Worm (Caenorhabditis elegans) whole organism, L4 larva: ENCODE results near the gene ZK470.6.

Experiments used
- D1046.2 ChIP-seq: fragments of 200-800 bp; sonication (Bioruptor generic); IDR thresholded peaks from 2 replicates; pipeline ENCODE4 v1.3.6; 2022; ENCODE audit warnings: missing genetic modification characterization, missing compliant biosample characterization
- F26F4.8 ChIP-seq: fragments of 200-800 bp; sonication (Bioruptor generic); conservative IDR thresholded peaks from 2 replicates; pipeline ENCODE4 v1.3.6; 2022; ENCODE audit warnings: missing genetic modification characterization, missing compliant biosample characterization
- F37D6.2 ChIP-seq: sonication (generic microtip); optimal IDR thresholded peaks from 2 replicates; lab custom pipeline; 2016; ENCODE audit warnings: mild to moderate bottlenecking, missing genetic modification characterization, missing compliant biosample characterization
- F44E2.7 ChIP-seq: fragments of 200-800 bp; sonication (Bioruptor generic); IDR thresholded peaks from 2 replicates; pipeline ENCODE4 v2.1.2; 2022; ENCODE audit warnings: missing genetic modification characterization, missing compliant biosample characterization
- F49E8.2 ChIP-seq: sonication (generic microtip); optimal IDR thresholded peaks from 2 replicates; lab custom pipeline; 2016; ENCODE audit warnings: missing compliant biosample characterization, mild to moderate bottlenecking, missing genetic modification characterization, borderline replicate concordance
- R02D3.7 ChIP-seq: fragments of 150-350 bp; sonication (generic microtip); optimal IDR thresholded peaks from 3 replicates; lab custom pipeline; 2014; ENCODE audit warnings: missing biosample characterization, missing genetic modification characterization
- Y105C5A.15 ChIP-seq: fragments of 200-800 bp; sonication (Bioruptor generic); IDR thresholded peaks from 2 replicates; pipeline ENCODE4 v1.3.6; 2022; ENCODE audit warnings: missing genetic modification characterization, missing compliant biosample characterization
- Y48G9A.11 ChIP-seq: fragments of 200-800 bp; sonication (Bioruptor generic); IDR thresholded peaks from 2 replicates; pipeline ENCODE4 v1.3.6; 2022; ENCODE audit warnings: missing genetic modification reagents, missing genetic modification characterization, missing compliant biosample characterization
- Y5F2A.4 ChIP-seq: fragments of 200-800 bp; sonication (Bioruptor generic); optimal IDR thresholded peaks from 2 replicates; lab custom pipeline; 2018; ENCODE audit warnings: mild to moderate bottlenecking, missing genetic modification characterization, missing compliant biosample characterization
- Y75B8A.6 ChIP-seq: fragments of 200-800 bp; sonication (Bioruptor generic); IDR thresholded peaks from 2 replicates; pipeline ENCODE4 v1.3.6; 2022; ENCODE audit warnings: missing genetic modification reagents, missing genetic modification characterization, missing compliant biosample characterization
- ZK337.2 ChIP-seq: fragments of 200-800 bp; sonication (Bioruptor generic); IDR thresholded peaks from 2 replicates; pipeline ENCODE4 v1.3.6; 2022; ENCODE audit warnings: missing genetic modification reagents, missing genetic modification characterization, missing compliant biosample characterization
- attf-4 ChIP-seq: sonication (generic microtip); optimal IDR thresholded peaks from 3 replicates; lab custom pipeline; 2017; ENCODE audit warnings: missing biosample characterization, missing genetic modification characterization
- ceh-20 ChIP-seq: fragments of 200-800 bp; sonication (Bioruptor generic); IDR thresholded peaks from 2 replicates; pipeline ENCODE4 v1.3.6; 2022; ENCODE audit warnings: missing genetic modification reagents, missing genetic modification characterization, missing compliant biosample characterization
- ceh-28 ChIP-seq: fragments of 150-350 bp; optimal IDR thresholded peaks from 2 replicates; lab custom pipeline; 2014; ENCODE audit warnings: missing biosample characterization, missing genetic modification reagents, missing genetic modification characterization
- ceh-32 ChIP-seq: sonication (generic microtip); optimal IDR thresholded peaks from 2 replicates; lab custom pipeline; 2016; ENCODE audit warnings: mild to moderate bottlenecking, missing genetic modification characterization, missing compliant biosample characterization; ENCODE audit not compliant: poor library complexity
- ceh-62 ChIP-seq: sonication (generic microtip); optimal IDR thresholded peaks from 2 replicates; lab custom pipeline; 2017; ENCODE audit warnings: missing biosample characterization, missing genetic modification characterization
- ces-1 ChIP-seq: fragments of 150-350 bp; sonication (generic microtip); optimal IDR thresholded peaks from 4 replicates; lab custom pipeline; 2014; ENCODE audit warnings: missing biosample characterization, missing genetic modification reagents, missing genetic modification characterization
- cey-2 ChIP-seq: sonication (generic microtip); optimal IDR thresholded peaks from 3 replicates; lab custom pipeline; 2017; ENCODE audit warnings: missing genetic modification characterization, mild to moderate bottlenecking, missing compliant biosample characterization, antibody characterized with exemption, borderline replicate concordance; ENCODE audit not compliant: insufficient read depth
- daf-12 ChIP-seq: fragments of 150-350 bp; optimal IDR thresholded peaks from 2 replicates; lab custom pipeline; 2014; ENCODE audit warnings: missing biosample characterization, missing genetic modification reagents, missing genetic modification characterization
- daf-16 ChIP-seq, 3 experiments: sonication (generic microtip); optimal IDR thresholded peaks; 2 replicates each; lab custom pipeline; 2016 to 2017; ENCODE audit warnings: missing genetic modification characterization in 3 of 3, missing genetic modification reagents in 3 of 3, mild to moderate bottlenecking in 2 of 3, missing compliant biosample characterization in 2 of 3, missing biosample characterization in 1 of 3, moderate library complexity in 1 of 3
- daf-8 ChIP-seq: fragments of 200-800 bp; sonication (Bioruptor generic); IDR thresholded peaks from 2 replicates; pipeline ENCODE4 v1.3.6; 2022; ENCODE audit warnings: missing genetic modification characterization, missing compliant biosample characterization
- dmd-8 ChIP-seq: fragments of 200-800 bp; sonication (Bioruptor generic); IDR thresholded peaks from 2 replicates; pipeline ENCODE4 v1.3.6; 2022; ENCODE audit warnings: missing genetic modification characterization, missing compliant biosample characterization
- dpl-1 ChIP-seq: fragments of 150-350 bp; optimal IDR thresholded peaks from 2 replicates; lab custom pipeline; 2014; ENCODE audit warnings: missing biosample characterization, missing genetic modification reagents, missing genetic modification characterization
- duxl-1 ChIP-seq: sonication (generic microtip); optimal IDR thresholded peaks from 2 replicates; lab custom pipeline; 2016; ENCODE audit warnings: mild to moderate bottlenecking, missing genetic modification characterization, moderate library complexity, missing compliant biosample characterization; ENCODE audit not compliant: poor library complexity
- egl-43 ChIP-seq: fragments of 200-800 bp; sonication (Bioruptor generic); IDR thresholded peaks from 2 replicates; pipeline ENCODE4 v1.3.6; 2022; ENCODE audit warnings: missing genetic modification reagents, missing genetic modification characterization, missing compliant biosample characterization
- fkh-10 ChIP-seq: fragments of 150-350 bp; optimal IDR thresholded peaks from 2 replicates; lab custom pipeline; 2014; ENCODE audit warnings: missing biosample characterization, missing genetic modification reagents, missing genetic modification characterization
- fos-1 ChIP-seq: fragments of 150-350 bp; optimal IDR thresholded peaks from 2 replicates; lab custom pipeline; 2014; ENCODE audit warnings: missing biosample characterization, missing genetic modification characterization
- hlh-11 ChIP-seq: fragments of 200-800 bp; sonication (Bioruptor generic); optimal IDR thresholded peaks from 2 replicates; lab custom pipeline; 2018; ENCODE audit warnings: mild to moderate bottlenecking, missing genetic modification characterization, missing compliant biosample characterization
- lin-29 ChIP-seq: fragments of 200-800 bp; sonication (Bioruptor generic); IDR thresholded peaks from 2 replicates; pipeline ENCODE4 v1.3.6; 2022; ENCODE audit warnings: missing genetic modification reagents, missing genetic modification characterization, missing compliant biosample characterization
- lin-39 ChIP-seq: fragments of 150-350 bp; optimal IDR thresholded peaks from 2 replicates; lab custom pipeline; 2014; ENCODE audit warnings: missing biosample characterization, missing genetic modification reagents, missing genetic modification characterization
- lir-3 ChIP-seq: sonication (generic microtip); optimal IDR thresholded peaks from 2 replicates; lab custom pipeline; 2016; ENCODE audit warnings: mild to moderate bottlenecking, missing genetic modification characterization, missing compliant biosample characterization
- lsy-2 ChIP-seq, 2 experiments: fragments of 150-350 bp in 1 of 2; sonication (generic microtip) in 1 of 2; optimal IDR thresholded peaks; 2 replicates each; lab custom pipeline; 2014 to 2017; ENCODE audit warnings: missing biosample characterization in 2 of 2, missing genetic modification characterization in 2 of 2
- madf-9 ChIP-seq: fragments of 200-800 bp; sonication (Bioruptor generic); conservative IDR thresholded peaks from 2 replicates; pipeline ENCODE4 v1.3.6; 2022; ENCODE audit warnings: missing genetic modification reagents, missing genetic modification characterization, missing compliant biosample characterization
- mdl-1 ChIP-seq, 2 experiments: fragments of 150-350 bp in 1 of 2; sonication (generic microtip) in 1 of 2; optimal IDR thresholded peaks; 2 replicates each; lab custom pipeline; 2014 to 2017; ENCODE audit warnings: missing biosample characterization in 2 of 2, missing genetic modification characterization in 2 of 2
- mxl-2 ChIP-seq: fragments of 200-800 bp; sonication (Bioruptor generic); conservative IDR thresholded peaks from 2 replicates; pipeline ENCODE4 v1.3.6; 2022; ENCODE audit warnings: missing genetic modification reagents, missing genetic modification characterization, missing compliant biosample characterization
- nhr-10 ChIP-seq: fragments of 150-350 bp; optimal IDR thresholded peaks from 2 replicates; lab custom pipeline; 2014; ENCODE audit warnings: missing biosample characterization, missing genetic modification characterization
- nhr-11 ChIP-seq: fragments of 150-350 bp; optimal IDR thresholded peaks from 2 replicates; lab custom pipeline; 2014; ENCODE audit warnings: missing biosample characterization, missing genetic modification characterization
- nhr-6 ChIP-seq: fragments of 150-350 bp; optimal IDR thresholded peaks from 2 replicates; lab custom pipeline; 2014; ENCODE audit warnings: missing biosample characterization, missing genetic modification characterization
- pha-4 ChIP-seq, 2 experiments: fragments of 150-350 bp in 1 of 2; fragments of 200-800 bp in 1 of 2; sonication (Bioruptor generic) in 1 of 2; IDR thresholded peaks in 1 of 2; optimal IDR thresholded peaks in 1 of 2; 2 replicates each; pipeline versions ENCODE4 v1.3.6 to Lab custom; 2014 to 2022; ENCODE audit warnings: missing genetic modification characterization in 2 of 2, missing genetic modification reagents in 2 of 2, missing biosample characterization in 1 of 2, missing compliant biosample characterization in 1 of 2
- php-3 ChIP-seq: fragments of 200-800 bp; sonication (Bioruptor generic); IDR thresholded peaks from 2 replicates; pipeline ENCODE4 v1.3.6; 2022; ENCODE audit warnings: missing genetic modification reagents, missing genetic modification characterization, missing compliant biosample characterization
- saeg-2 ChIP-seq: fragments of 200-800 bp; sonication (Bioruptor generic); IDR thresholded peaks from 2 replicates; pipeline ENCODE4 v1.3.6; 2022; ENCODE audit warnings: missing genetic modification reagents, missing genetic modification characterization, missing compliant biosample characterization
- skn-1 ChIP-seq: fragments of 150-350 bp; optimal IDR thresholded peaks from 2 replicates; lab custom pipeline; 2014; ENCODE audit warnings: missing biosample characterization, missing genetic modification characterization
- snpc-4 ChIP-seq: fragments of 150-350 bp; optimal IDR thresholded peaks from 2 replicates; lab custom pipeline; 2014; ENCODE audit warnings: missing biosample characterization, missing genetic modification characterization
- tra-1 ChIP-seq: fragments of 200-800 bp; sonication (Bioruptor generic); IDR thresholded peaks from 2 replicates; pipeline ENCODE4 v1.3.6; 2022; ENCODE audit warnings: missing genetic modification reagents, missing genetic modification characterization, missing compliant biosample characterization
- zip-11 ChIP-seq: fragments of 200-800 bp; sonication (Bioruptor generic); IDR thresholded peaks from 2 replicates; pipeline ENCODE4 v1.3.6; 2022; ENCODE audit warnings: missing genetic modification characterization, missing compliant biosample characterization
- zip-2 ChIP-seq: fragments of 150-350 bp; optimal IDR thresholded peaks from 2 replicates; lab custom pipeline; 2014; ENCODE audit warnings: missing biosample characterization, missing genetic modification characterization
- ztf-7 ChIP-seq: fragments of 150-350 bp; optimal IDR thresholded peaks from 2 replicates; lab custom pipeline; 2014; ENCODE audit warnings: missing biosample characterization, missing genetic modification characterization

The ZK470.6 gene

DNA sequence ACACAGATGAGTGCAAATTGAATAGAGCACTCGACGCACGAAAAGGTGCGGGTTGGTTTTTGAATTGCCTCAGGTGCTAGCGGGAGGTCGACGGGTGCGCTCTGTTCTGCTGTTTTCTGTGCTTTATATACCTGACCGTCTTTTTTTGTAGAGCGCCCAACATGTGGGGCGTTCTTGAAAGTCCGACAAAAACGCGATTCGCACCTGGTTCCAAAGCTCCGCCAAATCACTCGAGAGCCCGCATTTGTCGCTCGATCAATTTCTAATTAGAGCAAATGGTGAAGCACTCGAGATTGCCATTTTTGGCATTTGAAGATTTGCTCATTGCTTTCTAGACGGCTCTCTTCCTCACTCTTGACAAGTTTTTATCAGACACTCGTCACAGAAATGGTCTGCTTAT is at the start of gene ZK470.6:
Gene ZK470.6 (minus strand): TSS at position 101 of the 400 bp plus-strand sequence.
- no peak for TF ChIP-seq hlh-11 (tag; lab: Kevin White, UChicago)
- no peak for TF ChIP-seq duxl-1 (tag; lab: Kevin White, UChicago)
- no peak for TF ChIP-seq saeg-2
- no peak for TF ChIP-seq ceh-62 (tag; lab: Kevin White, UChicago)
- no peak for TF ChIP-seq F44E2.7 (GFP tag; lab: Robert Waterston, UW)
- TF ChIP-seq ztf-7 (tag; lab: Kevin White, UChicago) = no peak
- no peak for TF ChIP-seq lir-3 (tag; lab: Kevin White, UChicago)
- no peak for TF ChIP-seq daf-8 (GFP tag; lab: Robert Waterston, UW)
- TF ChIP-seq lin-39 (tag; lab: Kevin White, UChicago) = no peak

DNA sequence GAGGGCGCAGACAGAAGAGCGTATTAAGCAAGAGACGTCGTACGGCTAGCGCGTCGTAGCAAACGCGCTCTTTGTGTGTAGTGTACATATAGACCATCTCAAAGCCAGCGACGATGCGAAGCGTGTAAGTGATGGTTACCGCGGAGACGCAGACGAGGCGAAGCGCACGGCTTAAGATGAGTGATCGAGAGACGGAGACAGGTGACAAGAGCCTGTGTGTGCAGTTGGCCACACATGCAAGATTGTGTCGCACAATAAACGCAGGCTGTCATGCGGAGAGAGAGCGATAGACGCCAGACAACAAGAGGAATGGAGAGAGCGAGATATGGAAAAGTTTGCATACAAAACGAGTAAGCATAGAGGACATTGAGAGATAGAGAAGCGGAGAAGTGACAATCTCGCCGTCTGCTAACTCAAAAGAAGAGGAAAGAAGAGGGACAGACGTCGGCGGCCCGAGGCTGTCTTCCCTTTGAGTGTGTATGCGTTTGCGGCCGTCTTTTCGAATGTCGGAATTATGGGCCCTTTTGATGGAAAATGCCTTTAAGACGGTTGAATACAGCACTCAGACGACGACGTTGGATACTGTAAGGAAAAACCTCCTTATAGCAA is 45.6 kb upstream of the ZK470.6 start:
- TF ChIP-seq dmd-8 (GFP tag; lab: Robert Waterston, UW) (peak; percentile 66; the same call in 1 of the 2 replicates), lir-3 (tag; lab: Kevin White, UChicago) (peak; percentile 44), zip-11 (no peak), D1046.2 (GFP tag; lab: Robert Waterston, UW) (no peak), mxl-2 (GFP tag; lab: Robert Waterston, UW) (no peak), daf-16 (GFP tag; optimal IDR thresholded peaks at IDR 0.05; lab: Kevin White, UChicago) (peak; percentile 56 to 86), daf-16 (tag; optimal IDR thresholded peaks at IDR 0.05; lab: Kevin White, UChicago) (peak; percentile 51), nhr-6 (tag; lab: Kevin White, UChicago) (no peak), ceh-32 (peak; percentile 62), skn-1 (tag; lab: Kevin White, UChicago) (no peak), snpc-4 (no peak), lsy-2 (tag; optimal IDR thresholded peaks at IDR 0.05; lab: Kevin White, UChicago) (peak; percentile 71 to 79), R02D3.7 (tag; lab: Kevin White, UChicago) (no peak), F49E8.2 (tag; lab: Kevin White, UChicago) (no peak), egl-43 (GFP tag; lab: Robert Waterston, UW) (peak; percentile 84), zip-2 (tag; lab: Kevin White, UChicago) (no peak), madf-9 (0 out of 2 replicates have a peak, but pooled peaks have one; percentile 15), ceh-28 (tag; lab: Kevin White, UChicago) (no peak), lin-39 (tag; lab: Kevin White, UChicago) (no peak), daf-12 (tag; lab: Kevin White, UChicago) (no peak), ZK337.2 (GFP tag; lab: Robert Waterston, UW) (no peak), nhr-11 (tag; lab: Kevin White, UChicago) (peak; percentile 17), Y48G9A.11 (GFP tag; lab: Robert Waterston, UW) (no peak), lin-29 (GFP tag; lab: Robert Waterston, UW) (peak; percentile 13; the same call in 1 of the 2 replicates), F37D6.2 (peak; percentile 67), fos-1 (tag; lab: Kevin White, UChicago) (no peak), ceh-62 (tag; lab: Kevin White, UChicago) (no peak), ceh-20 (GFP tag; lab: Robert Waterston, UW) (peak; percentile 88), mdl-1 (tag; optimal IDR thresholded peaks at IDR 0.05; lab: Kevin White, UChicago) (peak in 1 of 2 experiments; percentile 53), fkh-10 (GFP tag; lab: Kevin White, UChicago) (no peak), F26F4.8 (GFP tag; lab: Robert Waterston, UW) (no peak), attf-4 (no peak), Y5F2A.4 (GFP tag; lab: Kevin White, UChicago) (no peak), dpl-1 (GFP tag; lab: Kevin White, UChicago) (peak; percentile 10), nhr-10 (tag; lab: Kevin White, UChicago) (no peak), pha-4 (GFP tag; IDR thresholded peaks at IDR 0.05; lab: Robert Waterston, UW) (peak; percentile 86), pha-4 (tag; optimal IDR thresholded peaks at IDR 0.05; lab: Kevin White, UChicago) (no peak), ces-1 (GFP tag; lab: Kevin White, UChicago) (no peak), Y105C5A.15 (no peak), Y75B8A.6 (GFP tag; lab: Robert Waterston, UW) (no peak), php-3 (GFP tag; lab: Robert Waterston, UW) (peak; percentile 83), cey-2 (tag; lab: Kevin White, UChicago) (no peak), tra-1 (GFP tag; lab: Robert Waterston, UW) (no peak)
